Worm (Caenorhabditis elegans) whole organism, mixed stage, embryonic: ENCODE results near the gene C33G3.5.

ENCODE experiments used
- M03D4.4 ChIP-seq: sonication (generic microtip); optimal IDR thresholded peaks from 2 replicates; lab custom pipeline; 2017; ENCODE audit warnings: mild to moderate bottlenecking, missing genetic modification characterization, missing compliant biosample characterization
- bed-3 ChIP-seq: fragments of 200-800 bp; sonication (Bioruptor generic); optimal IDR thresholded peaks from 3 replicates; lab custom pipeline; 2018; ENCODE audit warnings: mild to moderate bottlenecking, missing genetic modification characterization, moderate library complexity, missing compliant biosample characterization
- blmp-1 ChIP-seq: fragments of 150-350 bp; optimal IDR thresholded peaks from 2 replicates; lab custom pipeline; 2014; ENCODE audit warnings: missing biosample characterization, missing genetic modification characterization
- ceh-39 ChIP-seq: fragments of 150-350 bp; optimal IDR thresholded peaks from 2 replicates; lab custom pipeline; 2014; ENCODE audit warnings: missing biosample characterization, missing genetic modification characterization
- ceh-43 ChIP-seq: fragments of 200-800 bp; sonication (Bioruptor generic); optimal IDR thresholded peaks from 2 replicates; lab custom pipeline; 2018; ENCODE audit warnings: mild to moderate bottlenecking, missing genetic modification characterization, moderate library complexity, missing compliant biosample characterization
- ceh-83 ChIP-seq: fragments of 200-800 bp; sonication (Bioruptor generic); optimal IDR thresholded peaks from 2 replicates; lab custom pipeline; 2018; ENCODE audit warnings: mild to moderate bottlenecking, missing genetic modification characterization, missing compliant biosample characterization
- ces-1 ChIP-seq: fragments of 150-350 bp; optimal IDR thresholded peaks from 2 replicates; lab custom pipeline; 2014; ENCODE audit warnings: missing biosample characterization, missing genetic modification reagents, missing genetic modification characterization
- cnd-1 ChIP-seq: fragments of 200-800 bp; sonication (Bioruptor generic); optimal IDR thresholded peaks from 2 replicates; lab custom pipeline; 2018; ENCODE audit warnings: mild to moderate bottlenecking, missing genetic modification characterization, missing compliant biosample characterization
- drap-1 ChIP-seq: fragments of 200-800 bp; sonication (Bioruptor generic); optimal IDR thresholded peaks from 3 replicates; lab custom pipeline; 2018; ENCODE audit warnings: mild to moderate bottlenecking, missing genetic modification characterization, missing compliant biosample characterization
- elt-1 ChIP-seq: sonication (generic microtip); optimal IDR thresholded peaks from 2 replicates; lab custom pipeline; 2017; ENCODE audit warnings: missing genetic modification characterization, mild to moderate bottlenecking, missing compliant biosample characterization, antibody characterized with exemption, moderate library complexity, borderline replicate concordance; ENCODE audit not compliant: insufficient read depth
- elt-3 ChIP-seq: fragments of 150-350 bp; optimal IDR thresholded peaks from 2 replicates; lab custom pipeline; 2014; ENCODE audit warnings: missing biosample characterization, missing genetic modification characterization
- flh-1 ChIP-seq: fragments of 200-800 bp; sonication (Bioruptor generic); optimal IDR thresholded peaks from 2 replicates; lab custom pipeline; 2018; ENCODE audit warnings: mild to moderate bottlenecking, missing genetic modification characterization, moderate library complexity, missing compliant biosample characterization
- ham-2 ChIP-seq: fragments of 200-800 bp; sonication (Bioruptor generic); optimal IDR thresholded peaks from 2 replicates; lab custom pipeline; 2018; ENCODE audit warnings: mild to moderate bottlenecking, missing genetic modification characterization, missing compliant biosample characterization
- hlh-1 ChIP-seq: fragments of 150-350 bp; optimal IDR thresholded peaks from 2 replicates; lab custom pipeline; 2014; ENCODE audit warnings: missing biosample characterization, missing genetic modification reagents, missing genetic modification characterization
- lin-13 ChIP-seq: fragments of 150-350 bp; optimal IDR thresholded peaks from 2 replicates; lab custom pipeline; 2014; ENCODE audit warnings: missing biosample characterization, missing genetic modification characterization
- lin-32 ChIP-seq: fragments of 200-800 bp; sonication (Bioruptor generic); optimal IDR thresholded peaks from 2 replicates; lab custom pipeline; 2018; ENCODE audit warnings: mild to moderate bottlenecking, missing genetic modification characterization, missing compliant biosample characterization
- mab-5 ChIP-seq: fragments of 150-350 bp; optimal IDR thresholded peaks from 2 replicates; lab custom pipeline; 2014; ENCODE audit warnings: missing biosample characterization, missing genetic modification characterization
- mep-1 ChIP-seq: fragments of 150-350 bp; optimal IDR thresholded peaks from 2 replicates; lab custom pipeline; 2017; ENCODE audit warnings: missing biosample characterization, missing genetic modification reagents, missing genetic modification characterization, inconsistent platforms
- mls-2 ChIP-seq: sonication (generic microtip); optimal IDR thresholded peaks from 2 replicates; lab custom pipeline; 2016; ENCODE audit warnings: mild to moderate bottlenecking, missing genetic modification characterization, moderate library complexity, missing compliant biosample characterization
- nhr-12 ChIP-seq: fragments of 150-350 bp; optimal IDR thresholded peaks from 2 replicates; lab custom pipeline; 2014; ENCODE audit warnings: missing biosample characterization, missing genetic modification characterization
- nhr-2 ChIP-seq: fragments of 150-350 bp; optimal IDR thresholded peaks from 2 replicates; lab custom pipeline; 2014; ENCODE audit warnings: missing biosample characterization, missing genetic modification characterization
- nhr-237 ChIP-seq: fragments of 150-350 bp; optimal IDR thresholded peaks from 2 replicates; lab custom pipeline; 2014; ENCODE audit warnings: missing biosample characterization, missing genetic modification characterization
- nhr-28 ChIP-seq: fragments of 150-350 bp; optimal IDR thresholded peaks from 2 replicates; lab custom pipeline; 2014; ENCODE audit warnings: missing biosample characterization, missing genetic modification characterization
- nhr-76 ChIP-seq: sonication (generic microtip); optimal IDR thresholded peaks from 2 replicates; lab custom pipeline; 2017; ENCODE audit warnings: missing biosample characterization, missing genetic modification characterization
- pha-4 ChIP-seq: fragments of 150-350 bp; optimal IDR thresholded peaks from 2 replicates; lab custom pipeline; 2018; ENCODE audit warnings: missing biosample characterization, missing genetic modification reagents, missing genetic modification characterization
- sem-2 ChIP-seq: fragments of 200-800 bp; sonication (Bioruptor generic); optimal IDR thresholded peaks from 2 replicates; lab custom pipeline; 2018; ENCODE audit warnings: mild to moderate bottlenecking, missing genetic modification characterization, missing compliant biosample characterization
- snpc-4 ChIP-seq: fragments of 150-350 bp; optimal IDR thresholded peaks from 2 replicates; lab custom pipeline; 2014; ENCODE audit warnings: missing biosample characterization, missing genetic modification characterization
- sptf-1 ChIP-seq: sonication (generic microtip); optimal IDR thresholded peaks from 2 replicates; lab custom pipeline; 2017; ENCODE audit warnings: mild to moderate bottlenecking, missing genetic modification characterization, moderate library complexity, missing compliant biosample characterization
- tbx-8 ChIP-seq: fragments of 200-800 bp; sonication (Bioruptor generic); optimal IDR thresholded peaks from 2 replicates; lab custom pipeline; 2018; ENCODE audit warnings: mild to moderate bottlenecking, missing genetic modification characterization, moderate library complexity, missing compliant biosample characterization
- unc-120 ChIP-seq: sonication (generic microtip); optimal IDR thresholded peaks from 2 replicates; lab custom pipeline; 2017; ENCODE audit warnings: missing genetic modification characterization, missing compliant biosample characterization; ENCODE audit not compliant: poor library complexity, severe bottlenecking
- unc-39 ChIP-seq: fragments of 150-350 bp; optimal IDR thresholded peaks from 2 replicates; lab custom pipeline; 2014; ENCODE audit warnings: missing biosample characterization, missing genetic modification characterization
- unc-62 ChIP-seq: fragments of 150-350 bp; optimal IDR thresholded peaks from 2 replicates; lab custom pipeline; 2014; ENCODE audit warnings: missing biosample characterization, missing genetic modification reagents, missing genetic modification characterization
- ztf-11 ChIP-seq: fragments of 150-350 bp; optimal IDR thresholded peaks from 2 replicates; lab custom pipeline; 2014; ENCODE audit warnings: missing biosample characterization, missing genetic modification characterization

Gene C33G3.5

DNA sequence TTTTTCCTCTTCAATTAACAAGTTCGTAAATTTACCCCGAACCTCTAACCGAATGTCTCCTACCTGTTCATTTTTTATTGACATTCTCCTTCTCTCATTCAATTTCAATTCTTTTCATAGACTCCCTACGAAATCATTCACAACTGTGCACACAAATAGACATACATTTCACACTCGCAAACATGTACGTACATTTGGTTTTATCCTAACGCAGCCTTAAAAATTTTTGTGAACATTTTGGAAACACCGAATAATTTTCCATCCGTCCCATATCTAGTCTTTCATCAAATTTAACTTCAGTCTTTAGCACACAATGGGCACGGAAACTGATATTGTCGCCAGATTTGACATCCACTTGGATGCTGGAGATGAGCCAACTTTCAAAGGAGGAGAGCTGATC lies 45.0 kb downstream of the C33G3.5 start, which contains the start of gene arrd-25:
Gene arrd-25 (plus strand): TSS at position 301 of the 400 bp plus-strand sequence.
- TF ChIP-seq ceh-39 (tag; lab: Kevin White, UChicago): no peak
- TF ChIP-seq M03D4.4 (tag; lab: Kevin White, UChicago): no peak
- no peak for TF ChIP-seq nhr-237
- TF ChIP-seq sptf-1 (tag; lab: Kevin White, UChicago): no peak
- no peak for TF ChIP-seq drap-1 (GFP tag; lab: Kevin White, UChicago)
- no peak for TF ChIP-seq pha-4
- no peak for TF ChIP-seq ceh-83 (GFP tag; lab: Kevin White, UChicago)
- TF ChIP-seq unc-120 (tag; lab: Kevin White, UChicago): no peak
- no peak for TF ChIP-seq sem-2 (GFP tag; lab: Kevin White, UChicago)
- no peak for TF ChIP-seq nhr-76 (tag; lab: Kevin White, UChicago)
- TF ChIP-seq ceh-43 (GFP tag; lab: Kevin White, UChicago): no peak
- no peak for TF ChIP-seq ham-2 (GFP tag; lab: Kevin White, UChicago)
- no peak for TF ChIP-seq unc-62 (GFP tag; lab: Kevin White, UChicago)
- no peak for TF ChIP-seq nhr-28
- TF ChIP-seq elt-1 (tag; lab: Kevin White, UChicago): no peak

- no peak for TF ChIP-seq ceh-43 (GFP tag; lab: Kevin White, UChicago)
- no peak for TF ChIP-seq lin-32 (GFP tag; lab: Kevin White, UChicago)
- TF ChIP-seq bed-3 (GFP tag; lab: Kevin White, UChicago): no peak
- no peak for TF ChIP-seq sptf-1 (tag; lab: Kevin White, UChicago)
- no peak for TF ChIP-seq nhr-237
- no peak for TF ChIP-seq mab-5 (tag; lab: Kevin White, UChicago)
- TF ChIP-seq pha-4: no peak
- TF ChIP-seq drap-1 (GFP tag; lab: Kevin White, UChicago): no peak
- TF ChIP-seq nhr-2: no peak
- no peak for TF ChIP-seq nhr-76 (tag; lab: Kevin White, UChicago)
Measured at ce11 chrX:14030524-14030923, 48.0 kb downstream of the C33G3.5 start.

DNA sequence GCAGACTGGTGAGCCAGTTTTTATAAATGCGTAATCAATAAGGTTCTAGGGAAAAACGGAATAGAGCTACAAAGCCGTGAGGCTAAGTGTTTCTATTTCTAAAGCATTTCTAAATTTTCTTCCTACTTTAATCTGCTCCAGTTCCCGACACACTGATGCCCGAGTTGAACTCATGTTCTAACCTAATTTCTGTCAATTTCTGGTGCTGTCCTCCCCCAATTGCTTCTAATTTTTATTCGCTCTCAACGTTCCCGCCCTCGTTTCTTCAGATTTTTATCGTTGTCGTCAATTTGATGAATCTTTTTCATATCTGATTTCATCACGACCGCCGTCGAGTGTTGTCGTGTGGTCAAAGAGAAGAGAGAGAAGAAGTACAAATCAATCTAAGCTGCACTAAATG lies 48.6 kb downstream of the C33G3.5 start:
- no peak for TF ChIP-seq M03D4.4 (tag; lab: Kevin White, UChicago)
- no peak for TF ChIP-seq cnd-1 (tag; lab: Kevin White, UChicago)
- peak; percentile 82 for TF ChIP-seq ces-1
- TF ChIP-seq, all 35 proteins: peak for 1

DNA sequence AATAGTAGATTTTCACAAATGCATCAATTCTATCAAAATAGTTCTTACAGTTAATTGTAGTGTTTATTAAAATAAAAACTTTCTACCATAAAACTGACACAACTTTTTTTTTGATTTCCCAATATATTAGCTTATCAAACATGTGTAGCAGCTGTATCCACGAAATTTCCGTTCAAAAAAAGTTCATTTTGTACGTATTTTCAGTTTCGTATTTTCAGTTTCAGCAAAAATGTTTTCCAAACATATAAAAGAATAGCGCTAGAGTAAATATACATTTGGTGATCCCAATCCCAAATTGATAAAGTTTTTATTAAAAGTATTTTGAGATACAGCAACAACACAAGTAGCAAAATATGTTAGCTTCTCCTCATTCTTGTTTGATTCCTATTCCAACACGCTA lies 49.1 kb downstream of the C33G3.5 start:
- TF ChIP-seq ham-2 (GFP tag; lab: Kevin White, UChicago) (no peak), unc-120 (tag; lab: Kevin White, UChicago) (no peak), ceh-43 (GFP tag; lab: Kevin White, UChicago) (no peak)

ce11 chrX:14028492-14028891 lies 50.0 kb downstream of the C33G3.5 start:
- TF ChIP-seq ztf-11 (tag; lab: Kevin White, UChicago) (no peak), drap-1 (GFP tag; lab: Kevin White, UChicago) (no peak), ces-1 (peak; percentile 77), ceh-39 (tag; lab: Kevin White, UChicago) (no peak), unc-39 (no peak), nhr-12 (tag; lab: Kevin White, UChicago) (no peak)

DNA sequence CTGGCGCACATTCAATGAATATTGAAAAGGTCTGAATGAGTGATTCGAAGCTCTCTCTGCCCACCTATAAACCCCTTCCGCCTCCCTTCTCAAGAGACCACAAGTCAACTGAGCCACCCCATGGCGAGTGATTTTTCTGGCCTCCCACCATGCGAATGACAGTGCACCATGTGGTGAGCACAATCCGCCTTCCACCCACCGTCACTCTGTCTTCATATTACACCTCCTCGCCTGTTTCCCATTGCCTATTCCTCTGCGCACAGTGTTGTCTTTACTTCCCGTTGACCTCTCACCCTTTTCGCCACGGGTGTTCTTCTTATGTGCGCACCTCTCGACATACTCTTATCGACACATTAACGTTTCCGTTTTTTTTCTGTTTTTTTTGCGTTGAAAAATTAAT lies 51.6 kb downstream of the C33G3.5 start:
- TF ChIP-seq mep-1 (tag; lab: Kevin White, UChicago) (no peak), mls-2 (tag; lab: Kevin White, UChicago) (no peak), unc-39 (no peak), unc-120 (tag; lab: Kevin White, UChicago) (no peak), mab-5 (tag; lab: Kevin White, UChicago) (no peak), ztf-11 (tag; lab: Kevin White, UChicago) (no peak), snpc-4 (tag; lab: Kevin White, UChicago) (no peak), nhr-28 (no peak), elt-3 (tag; lab: Kevin White, UChicago) (no peak), sptf-1 (tag; lab: Kevin White, UChicago) (peak; percentile 38), nhr-2 (peak; percentile 83), tbx-8 (GFP tag; lab: Kevin White, UChicago) (no peak), elt-1 (tag; lab: Kevin White, UChicago) (no peak), nhr-76 (tag; lab: Kevin White, UChicago) (no peak), blmp-1 (tag; lab: Kevin White, UChicago) (no peak), unc-62 (GFP tag; lab: Kevin White, UChicago) (no peak), ces-1 (no peak), lin-32 (GFP tag; lab: Kevin White, UChicago) (no peak), flh-1 (GFP tag; lab: Kevin White, UChicago) (no peak), M03D4.4 (tag; lab: Kevin White, UChicago) (no peak), ceh-39 (tag; lab: Kevin White, UChicago) (no peak), sem-2 (GFP tag; lab: Kevin White, UChicago) (no peak), lin-13 (tag; lab: Kevin White, UChicago) (no peak), cnd-1 (tag; lab: Kevin White, UChicago) (peak; percentile 43), nhr-237 (no peak), drap-1 (GFP tag; lab: Kevin White, UChicago) (no peak), pha-4 (no peak), bed-3 (GFP tag; lab: Kevin White, UChicago) (no peak), hlh-1 (peak; percentile 57)
- TF ChIP-seq, all 35 proteins: peak for 4
